Fruit fly (Drosophila melanogaster) whole organism, pupa: ENCODE measurements around the gene Jon99Ciii.
"Not testable (repeated sequence)": the region's sequence is repeated elsewhere in the genome, so short reads cannot be mapped to it uniquely, and the experiment has no call there.

Experiments
- CG10348 ChIP-seq: fragments of 200-800 bp; sonication (Bioruptor generic); IDR thresholded peaks from 2 replicates; pipeline ENCODE4 v1.3.6; 2022; ENCODE audit warnings: missing biosample characterization, missing genetic modification characterization
- CG12605 ChIP-seq: fragments of 200-800 bp; sonication (Bioruptor generic); IDR thresholded peaks from 2 replicates; pipeline ENCODE4 v1.3.6; 2022; ENCODE audit warnings: missing biosample characterization, missing genetic modification characterization
- CG13204 ChIP-seq: fragments of 200-800 bp; sonication (Bioruptor generic); optimal IDR thresholded peaks from 2 replicates; lab custom pipeline; 2018; ENCODE audit warnings: missing biosample characterization, mild to moderate bottlenecking, missing genetic modification characterization, moderate library complexity
- CG14655 ChIP-seq: fragments of 200-800 bp; sonication (Bioruptor generic); optimal IDR thresholded peaks from 3 replicates; lab custom pipeline; 2017; ENCODE audit warnings: mild to moderate bottlenecking, missing biosample characterization, missing genetic modification reagents, missing genetic modification characterization
- CG15710 ChIP-seq: fragments of 200-800 bp; sonication (Bioruptor generic); optimal IDR thresholded peaks from 2 replicates; lab custom pipeline; 2018; ENCODE audit warnings: missing biosample characterization, mild to moderate bottlenecking, missing genetic modification characterization, moderate library complexity
- CG17806 ChIP-seq: fragments of 200-800 bp; sonication (Bioruptor generic); optimal IDR thresholded peaks from 2 replicates; lab custom pipeline; 2018; ENCODE audit warnings: missing biosample characterization, mild to moderate bottlenecking, missing genetic modification characterization, moderate library complexity
- CG32121 ChIP-seq: fragments of 200-800 bp; sonication (Bioruptor generic); IDR thresholded peaks from 2 replicates; pipeline ENCODE4 v1.3.6; 2022; ENCODE audit warnings: missing biosample characterization, missing genetic modification characterization
- CG34367 ChIP-seq: fragments of 200-800 bp; sonication (Bioruptor generic); optimal IDR thresholded peaks from 2 replicates; lab custom pipeline; 2018; ENCODE audit warnings: missing biosample characterization, mild to moderate bottlenecking, missing genetic modification characterization
- CG4496 ChIP-seq: fragments of 200-800 bp; sonication (Bioruptor generic); IDR thresholded peaks from 3 replicates; pipeline ENCODE4 v1.3.6; 2022; ENCODE audit warnings: missing biosample characterization, missing genetic modification characterization
- CG8159 ChIP-seq: fragments of 200-800 bp; sonication (Bioruptor generic); optimal IDR thresholded peaks from 3 replicates; lab custom pipeline; 2018; ENCODE audit warnings: missing biosample characterization, mild to moderate bottlenecking, missing genetic modification characterization, moderate library complexity
- CG8301 ChIP-seq: fragments of 200-800 bp; sonication (Bioruptor generic); optimal IDR thresholded peaks from 2 replicates; lab custom pipeline; 2018; ENCODE audit warnings: missing biosample characterization, mild to moderate bottlenecking, missing genetic modification characterization
- CG9948 ChIP-seq: fragments of 200-800 bp; sonication (Bioruptor generic); optimal IDR thresholded peaks from 2 replicates; lab custom pipeline; 2018; ENCODE audit warnings: missing biosample characterization, mild to moderate bottlenecking, missing genetic modification characterization, moderate library complexity
- D1 ChIP-seq: fragments of 200-800 bp; sonication (Bioruptor generic); optimal IDR thresholded peaks from 2 replicates; lab custom pipeline; 2018; ENCODE audit warnings: missing biosample characterization, mild to moderate bottlenecking, missing genetic modification characterization, moderate library complexity
- EcR ChIP-seq: fragments of 200-800 bp; sonication (Bioruptor generic); optimal IDR thresholded peaks from 3 replicates; lab custom pipeline; 2019; ENCODE audit warnings: missing biosample characterization, missing genetic modification characterization, mild to moderate bottlenecking, moderate library complexity, missing genetic modification reagents
- Ets98B ChIP-seq: fragments of 200-800 bp; sonication (Bioruptor generic); IDR thresholded peaks from 2 replicates; pipeline ENCODE4 v1.3.6; 2022; ENCODE audit warnings: missing biosample characterization, missing genetic modification characterization
- Pif1A ChIP-seq: fragments of 200-800 bp; sonication (Bioruptor generic); optimal IDR thresholded peaks from 3 replicates; lab custom pipeline; 2016; ENCODE audit warnings: missing biosample characterization, missing genetic modification characterization
- Pif1B ChIP-seq: fragments of 200-800 bp; sonication (Bioruptor generic); optimal IDR thresholded peaks from 3 replicates; lab custom pipeline; 2016; ENCODE audit warnings: missing biosample characterization, missing genetic modification characterization
- Snoo ChIP-seq: fragments of 200-800 bp; sonication (Bioruptor generic); optimal IDR thresholded peaks from 3 replicates; lab custom pipeline; 2017; ENCODE audit warnings: missing biosample characterization, mild to moderate bottlenecking, missing genetic modification characterization, inconsistent platforms
- fd96Ca ChIP-seq: fragments of 200-800 bp; sonication (Bioruptor generic); IDR thresholded peaks from 3 replicates; pipeline ENCODE4 v1.3.6; 2022; ENCODE audit warnings: missing biosample characterization, missing genetic modification characterization
- gl ChIP-seq: fragments of 200-800 bp; sonication (Bioruptor generic); optimal IDR thresholded peaks from 2 replicates; lab custom pipeline; 2018; ENCODE audit warnings: missing biosample characterization, mild to moderate bottlenecking, missing genetic modification characterization
- rn ChIP-seq: fragments of 200-800 bp; sonication (Bioruptor generic); IDR thresholded peaks from 2 replicates; pipeline ENCODE4 v1.3.6; 2022; ENCODE audit warnings: missing biosample characterization, missing genetic modification characterization

The Jon99Ciii gene

DNA sequence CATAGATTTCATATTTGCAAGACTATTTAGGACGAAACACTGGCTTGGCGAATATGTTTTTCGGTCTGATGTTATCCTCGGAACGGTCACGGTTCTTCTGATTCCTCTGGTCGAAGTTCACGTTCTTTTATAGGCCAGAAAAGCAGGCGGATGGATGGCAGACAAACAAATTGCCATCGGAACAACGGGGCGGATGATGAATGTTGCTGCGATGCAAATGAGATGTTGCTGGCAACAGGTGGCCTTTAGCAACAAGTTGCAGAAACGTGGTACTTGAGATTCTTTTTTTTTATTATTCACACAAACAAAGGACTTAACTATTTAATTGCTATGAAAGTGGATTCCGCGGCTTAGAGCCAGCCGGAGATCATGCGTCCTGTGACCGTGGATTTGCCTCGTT is 7.8 kb upstream of the Jon99Ciii start, which contains the start of gene Capa:
Gene Capa, minus strand, starts transcription at position 101 of the 400 bp plus-strand sequence.
- TF ChIP-seq CG10348 (GFP tag; lab: Robert Waterston, UW) (no peak), CG15710 (tag; lab: Kevin White, UChicago) (no peak), CG9948 (tag; lab: Kevin White, UChicago) (no peak)

DNA sequence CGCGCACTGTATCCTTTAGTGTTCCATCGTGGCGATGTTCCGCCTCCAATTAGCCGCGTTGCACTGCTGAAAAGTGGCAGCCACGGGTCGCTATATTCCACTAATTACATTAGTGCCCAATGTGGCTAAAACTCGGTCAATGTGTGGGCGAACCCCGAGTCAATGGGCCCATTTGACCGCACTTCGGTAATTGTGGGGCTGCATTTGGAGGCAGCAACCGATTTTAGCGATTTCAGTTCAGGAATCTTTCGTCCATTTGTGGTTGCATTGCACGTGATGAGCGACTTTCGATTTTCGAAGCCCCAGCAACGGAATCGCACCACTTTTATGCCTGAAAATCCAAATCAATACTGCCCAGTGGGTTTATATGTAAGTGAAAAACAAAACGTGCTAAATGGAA is 1.8 kb upstream of the Jon99Ciii start, which contains the start of gene trp:
Gene trp, minus strand, starts transcription at position 101 of the 400 bp plus-strand sequence.
- TF ChIP-seq CG32121 (GFP tag; lab: Robert Waterston, UW) (no peak), Pif1B (GFP tag; lab: Kevin White, UChicago) (no peak), CG15710 (tag; lab: Kevin White, UChicago) (no peak), gl (no peak), CG14655 (GFP tag; lab: Kevin White, UChicago) (no peak), CG4496 (no peak), Snoo (no peak), CG8159 (tag; lab: Kevin White, UChicago) (no peak), rn (no peak), CG9948 (tag; lab: Kevin White, UChicago) (no peak), CG10348 (GFP tag; lab: Robert Waterston, UW) (no peak), CG17806 (no peak), CG8301 (tag; lab: Kevin White, UChicago) (no peak), CG12605 (GFP tag; lab: Robert Waterston, UW) (no peak)

DNA sequence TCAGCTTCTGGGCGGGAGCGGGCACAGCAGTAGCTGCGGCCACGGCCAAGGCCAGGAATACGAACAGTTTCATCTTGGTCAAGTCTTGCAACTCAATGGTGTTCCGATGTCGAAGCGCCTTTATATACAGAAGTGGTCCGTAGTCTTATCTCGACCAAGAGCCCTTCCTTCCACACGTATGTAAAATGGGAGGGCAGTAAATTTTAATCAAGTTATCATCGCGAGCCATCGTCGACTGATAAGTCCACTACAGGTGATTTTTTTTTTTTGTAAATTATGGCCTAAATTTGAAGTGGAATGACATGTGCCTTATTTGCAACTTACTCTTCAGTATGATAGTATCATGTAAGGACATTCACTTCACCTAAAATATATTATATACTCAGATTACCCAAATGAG is 2.5 kb downstream of the Jon99Ciii start, which contains the start of gene Jon99Cii:
Gene Jon99Cii, minus strand, starts transcription at position 101 of the 400 bp plus-strand sequence.
- TF ChIP-seq CG14655 (GFP tag; lab: Kevin White, UChicago); CG9948 (tag; lab: Kevin White, UChicago); fd96Ca (GFP tag; lab: Robert Waterston, UW): not testable (repeated sequence)

DNA sequence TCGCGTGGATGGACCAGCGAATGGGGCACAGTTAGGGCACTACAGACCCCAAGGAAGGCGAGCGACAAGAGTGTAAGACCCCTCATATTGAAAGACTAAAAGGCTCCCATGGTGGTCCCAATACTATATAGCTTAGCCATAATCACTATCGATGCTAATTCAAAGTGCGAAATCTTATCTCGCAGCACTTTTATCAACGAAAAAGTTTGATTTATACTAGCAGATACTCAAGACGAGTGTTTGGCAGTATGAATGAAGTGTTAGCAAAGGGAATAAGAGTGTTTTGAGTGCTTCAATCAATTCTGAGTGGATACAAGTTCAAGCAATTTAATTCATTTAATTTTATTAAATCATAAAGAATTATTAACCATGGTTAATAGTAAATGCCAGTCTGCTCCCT is 4.1 kb downstream of the Jon99Ciii start, which contains the start of gene Jon99Ci:
Gene Jon99Ci, minus strand, starts transcription at position 101 of the 400 bp plus-strand sequence.
- no peak for TF ChIP-seq Snoo
- no peak for TF ChIP-seq CG8301 (tag; lab: Kevin White, UChicago)
- TF ChIP-seq Ets98B (GFP tag; lab: Robert Waterston, UW) = no peak
- no peak for TF ChIP-seq CG12605 (GFP tag; lab: Robert Waterston, UW)
- no peak for TF ChIP-seq CG14655 (GFP tag; lab: Kevin White, UChicago)
- no peak for TF ChIP-seq rn
- no peak for TF ChIP-seq CG9948 (tag; lab: Kevin White, UChicago)
- TF ChIP-seq gl = no peak
- TF ChIP-seq CG15710 (tag; lab: Kevin White, UChicago) = no peak
- no peak for TF ChIP-seq CG17806
- TF ChIP-seq D1 (tag; lab: Kevin White, UChicago) = no peak
- TF ChIP-seq fd96Ca (GFP tag; lab: Robert Waterston, UW) = no peak
- TF ChIP-seq EcR = no peak

DNA sequence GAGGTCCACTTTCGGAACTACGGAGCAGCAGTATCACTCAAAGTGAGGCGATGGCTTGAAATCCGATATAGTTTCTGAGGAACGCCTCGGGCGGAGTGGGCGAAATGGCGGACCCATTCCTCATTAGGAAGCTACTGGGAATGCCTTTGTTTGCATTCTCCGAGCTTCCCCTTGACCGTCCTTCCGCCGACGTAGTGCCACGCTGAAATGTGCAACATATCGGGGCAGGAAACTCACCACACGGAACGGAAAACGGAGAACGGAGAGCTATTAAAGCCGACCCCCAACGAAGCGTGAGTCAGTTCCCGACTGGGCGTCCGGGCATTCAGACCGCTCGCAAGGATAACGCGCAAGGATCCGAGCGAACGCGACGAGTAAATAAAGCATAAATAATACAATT is 4.9 kb downstream of the Jon99Ciii start, which contains the start of gene CG15522:
Gene CG15522, plus strand, starts transcription at position 301 of the 400 bp plus-strand sequence.
- TF ChIP-seq CG9948 (tag; lab: Kevin White, UChicago) (no peak), CG4496 (no peak), CG8159 (tag; lab: Kevin White, UChicago) (no peak), CG10348 (GFP tag; lab: Robert Waterston, UW) (no peak), CG13204 (GFP tag; lab: Kevin White, UChicago) (no peak), Pif1A (GFP tag; lab: Kevin White, UChicago) (no peak), CG34367 (tag; lab: Kevin White, UChicago) (no peak), CG17806 (no peak), CG12605 (GFP tag; lab: Robert Waterston, UW) (no peak), fd96Ca (GFP tag; lab: Robert Waterston, UW) (no peak), EcR (no peak), Ets98B (GFP tag; lab: Robert Waterston, UW) (no peak), rn (no peak), CG32121 (GFP tag; lab: Robert Waterston, UW) (no peak), Pif1B (GFP tag; lab: Kevin White, UChicago) (no peak)

DNA sequence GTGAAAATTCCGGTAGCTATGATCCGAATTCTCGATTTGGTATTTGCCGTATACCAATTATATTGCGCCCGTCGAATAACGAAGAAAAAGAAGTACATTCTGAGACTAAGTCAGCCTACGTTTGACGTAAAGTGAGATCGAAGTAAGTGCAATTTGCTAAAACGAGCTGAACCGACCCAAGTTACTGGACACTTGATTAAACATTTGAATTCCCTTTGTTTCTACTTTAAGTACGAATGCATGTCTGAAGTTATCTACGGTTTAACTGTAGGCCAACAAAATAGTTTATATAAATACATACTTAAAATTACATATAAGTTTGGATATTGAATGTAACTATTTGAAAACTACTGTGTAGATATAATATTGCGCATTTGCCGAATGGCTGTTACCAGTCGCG is 8.3 kb downstream of the Jon99Ciii start, which contains the start of gene alpha-Man-Ic:
Gene alpha-Man-Ic, minus strand, starts transcription at position 101 of the 400 bp plus-strand sequence.
- TF ChIP-seq CG12605 (GFP tag; lab: Robert Waterston, UW) = no peak
- TF ChIP-seq gl = no peak
- no peak for TF ChIP-seq CG9948 (tag; lab: Kevin White, UChicago)
- no peak for TF ChIP-seq CG10348 (GFP tag; lab: Robert Waterston, UW)
- TF ChIP-seq Pif1B (GFP tag; lab: Kevin White, UChicago) = no peak
- no peak for TF ChIP-seq CG14655 (GFP tag; lab: Kevin White, UChicago)
- TF ChIP-seq D1 (tag; lab: Kevin White, UChicago) = no peak
- no peak for TF ChIP-seq CG13204 (GFP tag; lab: Kevin White, UChicago)
- TF ChIP-seq Pif1A (GFP tag; lab: Kevin White, UChicago) = no peak
- no peak for TF ChIP-seq fd96Ca (GFP tag; lab: Robert Waterston, UW)

DNA sequence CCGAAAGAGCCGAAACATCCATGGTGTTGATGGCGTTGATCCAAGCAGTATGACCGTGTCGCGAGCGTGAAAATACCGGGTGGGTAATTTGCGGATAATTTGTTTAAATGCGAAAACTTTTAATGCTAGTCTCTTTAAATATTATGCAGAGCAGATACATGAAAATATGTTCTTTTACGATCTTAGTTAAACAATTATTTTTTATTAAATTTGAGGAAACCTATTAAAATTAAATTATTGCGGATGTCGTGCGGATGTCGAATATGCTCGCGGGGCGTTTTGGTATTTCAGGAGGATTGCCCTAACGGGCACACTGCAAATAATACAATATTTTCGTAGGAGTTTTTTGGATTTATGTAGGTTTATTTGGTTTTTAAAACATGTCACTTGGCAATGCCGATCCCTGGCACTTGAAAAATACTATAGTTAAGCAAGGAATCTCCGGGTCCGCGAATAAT is 11.0 kb downstream of the Jon99Ciii start, which contains the start of the genes Cog7, CG42557 and CG42558:
Gene Cog7, minus strand, starts transcription at position 51 of the 458 bp plus-strand sequence.
Gene CG42557, plus strand, starts transcription at position 281 of the 458 bp plus-strand sequence.
Gene CG42558, plus strand, starts transcription at position 281 of the 458 bp plus-strand sequence.
- TF ChIP-seq CG17806 (no peak), Snoo (no peak), CG9948 (tag; lab: Kevin White, UChicago) (no peak)
